Fruit fly (Drosophila melanogaster) whole organism: ENCODE data around the gene Mgat3.

Experiments
- CG8478 ChIP-seq: fragments of >200 bp; optimal IDR thresholded peaks from 2 replicates; lab custom pipeline; 2018; ENCODE audit warnings: inconsistent platforms
- Dll ChIP-seq: fragments of >200 bp; optimal IDR thresholded peaks from 2 replicates; lab custom pipeline; 2017
- pan ChIP-seq: fragments of >200 bp; optimal IDR thresholded peaks from 2 replicates; lab custom pipeline; 2017
- psq ChIP-seq: fragments of >200 bp; optimal IDR thresholded peaks from 2 replicates; lab custom pipeline; 2017

DNA sequence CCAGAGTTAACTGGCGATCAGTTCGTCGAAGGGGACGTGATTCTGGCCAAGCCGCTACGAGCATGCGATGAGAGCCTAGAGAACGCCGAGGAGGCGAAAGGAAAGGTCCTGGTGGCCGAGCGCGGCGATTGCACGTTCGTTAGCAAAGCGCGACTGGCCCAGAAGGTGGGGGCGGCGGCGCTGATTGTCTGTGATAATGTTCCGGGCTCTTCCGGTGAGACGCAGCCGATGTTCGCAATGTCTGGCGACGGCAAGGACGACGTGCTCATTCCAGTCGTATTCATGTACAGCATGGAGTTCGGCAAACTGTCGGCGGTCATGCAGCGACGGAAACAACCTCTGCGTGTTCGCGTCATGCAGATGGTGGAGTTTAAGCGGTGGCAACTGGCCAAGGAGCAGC is 13.4 kb upstream of the Mgat3 start:
- TF ChIP-seq CG8478 (lab: Kevin White, UChicago) (no peak), psq (lab: Kevin White, UChicago) (no peak), Dll (lab: Kevin White, UChicago) (no peak), pan (no peak)
